Fruit fly (Drosophila melanogaster) whole organism, prepupa: ENCODE results near the gene temp.

Experiments used
- Blimp-1 ChIP-seq: fragments of 200-800 bp; sonication (Bioruptor generic); optimal IDR thresholded peaks from 3 replicates; lab custom pipeline; 2017; ENCODE audit warnings: missing biosample characterization, missing genetic modification characterization, mild to moderate bottlenecking, moderate library complexity, missing genetic modification reagents
- CG1621 ChIP-seq: fragments of 200-800 bp; sonication (Bioruptor generic); optimal IDR thresholded peaks from 3 replicates; lab custom pipeline; 2018; ENCODE audit warnings: missing biosample characterization, mild to moderate bottlenecking, missing genetic modification characterization
- CG6854 ChIP-seq: fragments of 200-800 bp; sonication (Bioruptor generic); optimal IDR thresholded peaks from 2 replicates; lab custom pipeline; 2017; ENCODE audit warnings: missing biosample characterization, mild to moderate bottlenecking, missing genetic modification characterization
- CG8632 ChIP-seq: fragments of 200-800 bp; sonication (Bioruptor generic); optimal IDR thresholded peaks from 3 replicates; lab custom pipeline; 2016; ENCODE audit warnings: missing biosample characterization, missing genetic modification characterization
- Ets96B ChIP-seq: fragments of 200-800 bp; optimal IDR thresholded peaks from 2 replicates; lab custom pipeline; 2019; ENCODE audit warnings: missing biosample characterization, mild to moderate bottlenecking, missing genetic modification characterization, moderate library complexity
- Gug ChIP-seq: fragments of 200-800 bp; sonication (Bioruptor generic); IDR thresholded peaks from 2 replicates; pipeline ENCODE4 v1.3.6; 2022; ENCODE audit warnings: missing biosample characterization, missing genetic modification characterization
- fd85E ChIP-seq: fragments of 200-800 bp; sonication (Bioruptor generic); optimal IDR thresholded peaks from 3 replicates; lab custom pipeline; 2016; ENCODE audit warnings: missing biosample characterization, missing genetic modification characterization
- net ChIP-seq: fragments of 200-800 bp; sonication (Bioruptor generic); optimal IDR thresholded peaks from 3 replicates; lab custom pipeline; 2016; ENCODE audit warnings: missing biosample characterization, missing genetic modification characterization
- salr ChIP-seq, 2 experiments: fragments of 200-800 bp; sonication (Bioruptor generic); optimal IDR thresholded peaks; 3 replicates each; lab custom pipeline; 2016 to 2018; ENCODE audit warnings: missing biosample characterization in 2 of 2, missing genetic modification characterization in 2 of 2, mild to moderate bottlenecking in 1 of 2
- svp ChIP-seq: fragments of 200-800 bp; sonication (Bioruptor generic); peaks from one replicate; lab custom pipeline; 2016; ENCODE audit warnings: missing biosample characterization, missing genetic modification characterization

- TF ChIP-seq net (GFP tag; lab: Kevin White, UChicago) (no peak), Blimp-1 (no peak), salr (GFP tag; optimal IDR thresholded peaks at IDR 0.05; lab: Kevin White, UChicago) (no peak), Gug (GFP tag; lab: Robert Waterston, UW) (no peak), svp (no peak), CG8632 (GFP tag; lab: Kevin White, UChicago) (no peak), CG6854 (GFP tag; lab: Kevin White, UChicago) (no peak), Ets96B (tag; lab: Kevin White, UChicago) (no peak), CG1621 (tag; lab: Kevin White, UChicago) (no peak), fd85E (GFP tag; lab: Kevin White, UChicago) (no peak)
These were observed 17.6 kb downstream of the temp start for dm6 chrX:2244753-2245152.
